Worm (Caenorhabditis elegans): Measurements from ENCODE around the gene gad-3.
A peak's percentile ranks its signal among the peaks of the same experiment; 100 is the strongest.

Gene gad-3

DNA sequence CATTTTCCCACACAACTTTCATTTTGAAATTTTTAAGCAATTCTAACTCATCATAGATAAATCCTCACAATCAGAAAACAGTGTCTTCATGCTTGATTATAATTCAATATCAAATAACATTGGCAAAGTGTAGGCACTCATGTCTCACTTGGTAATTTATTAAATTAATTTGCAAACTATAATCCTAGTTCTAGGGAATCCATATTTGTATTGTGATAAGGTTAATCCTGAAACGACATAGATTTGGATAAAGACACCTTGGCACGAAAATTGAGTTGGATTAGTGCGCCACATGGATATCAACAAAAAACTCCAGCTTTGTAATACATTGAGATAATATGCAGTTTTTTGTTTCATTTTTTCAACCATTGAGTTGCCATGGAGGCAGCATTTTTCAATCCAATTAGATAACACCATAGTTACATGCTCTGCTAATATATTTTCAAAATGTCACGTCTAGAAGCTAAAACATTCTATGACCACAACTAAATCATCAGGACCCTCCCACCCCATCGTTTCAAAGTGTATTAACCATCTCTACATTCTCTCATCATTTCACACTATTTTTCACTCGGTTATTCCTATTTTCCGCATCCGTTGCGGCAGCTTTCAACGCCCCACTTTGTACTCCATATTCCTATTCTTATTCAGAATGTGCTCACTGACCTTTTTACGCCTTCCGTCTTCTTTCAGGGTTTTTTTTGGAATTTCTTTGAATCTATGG, 11.1 kb upstream of the gad-3 start:
- TF ChIP-seq nhr-12 (tag; optimal IDR thresholded peaks at IDR 0.05) (no peak), mep-1 (tag; optimal IDR thresholded peaks at IDR 0.05) (no peak), ham-2 (GFP tag; optimal IDR thresholded peaks at IDR 0.05) (no peak), ces-1 (GFP tag; optimal IDR thresholded peaks at IDR 0.05) (peak; percentile 78), unc-62 (GFP tag; optimal IDR thresholded peaks at IDR 0.05) (no peak)

DNA sequence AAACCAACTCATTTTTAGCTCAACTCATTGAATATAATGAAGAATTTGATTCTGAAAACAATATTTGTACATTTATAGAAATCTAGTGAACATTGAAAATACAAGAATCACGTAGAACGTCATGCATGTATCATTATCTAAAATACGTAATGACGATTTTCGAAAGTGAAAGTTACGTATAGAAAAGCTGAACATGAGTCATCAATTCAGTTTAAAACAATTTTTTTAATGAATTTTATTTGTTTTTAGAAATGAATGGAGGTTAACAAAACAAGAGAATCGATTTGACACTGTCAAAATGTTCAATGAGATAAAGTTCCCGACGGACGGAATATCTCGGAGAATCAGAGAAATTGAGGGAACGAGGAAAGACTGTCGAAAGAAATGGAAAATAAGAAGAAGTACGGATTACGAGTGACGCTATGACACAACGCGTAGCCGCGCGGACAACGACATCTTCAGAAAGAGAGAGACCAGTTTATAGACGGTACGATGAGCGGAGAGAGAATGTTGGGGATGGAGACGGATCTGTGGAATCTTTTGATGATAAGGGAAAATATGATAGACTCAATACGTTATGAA, 9.0 kb upstream of the gad-3 start, which contains the start of gene ptr-1:
TSS of gene ptr-1 (minus strand) at position 51 of the 582 bp plus-strand sequence.
- no peak for TF ChIP-seq snpc-4 (tag; optimal IDR thresholded peaks at IDR 0.05)
- peak; percentile 13 for TF ChIP-seq ham-2 (GFP tag; optimal IDR thresholded peaks at IDR 0.05)
- peak; percentile 32 for TF ChIP-seq blmp-1 (tag; optimal IDR thresholded peaks at IDR 0.05)

ce11 chrV:9175218-9175837, 2.5 kb upstream of the gad-3 start, which contains the start of gene spas-1:
Gene spas-1, plus strand, starts transcription at chrV:9175789.
- TF ChIP-seq M03D4.4 (tag; optimal IDR thresholded peaks at IDR 0.05), result peak; percentile 60
- TF ChIP-seq lsy-2 (tag; optimal IDR thresholded peaks at IDR 0.05), result no peak
- no peak for TF ChIP-seq ceh-83 (GFP tag; optimal IDR thresholded peaks at IDR 0.05)
- TF ChIP-seq zip-8 (tag; optimal IDR thresholded peaks at IDR 0.05), result peak; percentile 62
- TF ChIP-seq hlh-1 (tag; optimal IDR thresholded peaks at IDR 0.05), result no peak
- no peak for TF ChIP-seq unc-120 (tag; optimal IDR thresholded peaks at IDR 0.05; ENCODE audit: poor library complexity, severe bottlenecking)
- TF ChIP-seq mls-2 (tag; optimal IDR thresholded peaks at IDR 0.05), result peak; percentile 32
- peak; percentile 78 for TF ChIP-seq lin-13 (tag; optimal IDR thresholded peaks at IDR 0.05)
- peak; percentile 86 for TF ChIP-seq nhr-237 (tag; optimal IDR thresholded peaks at IDR 0.05)
- peak; percentile 42 for TF ChIP-seq lin-32 (GFP tag; optimal IDR thresholded peaks at IDR 0.05)
- TF ChIP-seq bed-3 (GFP tag; optimal IDR thresholded peaks at IDR 0.05), result no peak
- TF ChIP-seq elt-3 (tag; optimal IDR thresholded peaks at IDR 0.05), result no peak
- no peak for TF ChIP-seq tbx-8 (GFP tag; optimal IDR thresholded peaks at IDR 0.05)
- no peak for TF ChIP-seq elt-1 (tag; optimal IDR thresholded peaks at IDR 0.05; ENCODE audit: borderline replicate concordance, insufficient read depth)
- no peak for TF ChIP-seq ztf-11 (tag; optimal IDR thresholded peaks at IDR 0.05)
- no peak for TF ChIP-seq sptf-1 (tag; optimal IDR thresholded peaks at IDR 0.05)
- TF ChIP-seq ham-2 (GFP tag; optimal IDR thresholded peaks at IDR 0.05), result no peak
- TF ChIP-seq mep-1 (tag; optimal IDR thresholded peaks at IDR 0.05), result peak; percentile 93
- no peak for TF ChIP-seq cnd-1 (tag; optimal IDR thresholded peaks at IDR 0.05)
- no peak for TF ChIP-seq sem-2 (GFP tag; optimal IDR thresholded peaks at IDR 0.05)
- no peak for TF ChIP-seq nhr-12 (tag; optimal IDR thresholded peaks at IDR 0.05)
- TF ChIP-seq ceh-39 (tag; optimal IDR thresholded peaks at IDR 0.05), result no peak
- TF ChIP-seq snpc-4 (tag; optimal IDR thresholded peaks at IDR 0.05), result no peak
- TF ChIP-seq drap-1 (GFP tag; optimal IDR thresholded peaks at IDR 0.05), result peak; percentile 34
- TF ChIP-seq unc-39 (tag; optimal IDR thresholded peaks at IDR 0.05), result no peak
- TF ChIP-seq nhr-76 (tag; optimal IDR thresholded peaks at IDR 0.05), result no peak
- peak; percentile 38 for TF ChIP-seq unc-62 (GFP tag; optimal IDR thresholded peaks at IDR 0.05)
- TF ChIP-seq nhr-28 (tag; optimal IDR thresholded peaks at IDR 0.05), result no peak
- TF ChIP-seq flh-1 (GFP tag; optimal IDR thresholded peaks at IDR 0.05), result no peak
- peak; percentile 56 for TF ChIP-seq ceh-43 (GFP tag; optimal IDR thresholded peaks at IDR 0.05)
- TF ChIP-seq ces-1 (GFP tag; optimal IDR thresholded peaks at IDR 0.05), result no peak
- TF ChIP-seq blmp-1 (tag; optimal IDR thresholded peaks at IDR 0.05), result no peak
- TF ChIP-seq mab-5 (tag; optimal IDR thresholded peaks at IDR 0.05), result no peak
- peak; percentile 15 for TF ChIP-seq nhr-2 (tag; optimal IDR thresholded peaks at IDR 0.05)
- TF ChIP-seq pha-4 (tag; optimal IDR thresholded peaks at IDR 0.05), result peak; percentile 84
